Worm (Caenorhabditis elegans): ENCODE results near the gene F25D1.5.

DNA sequence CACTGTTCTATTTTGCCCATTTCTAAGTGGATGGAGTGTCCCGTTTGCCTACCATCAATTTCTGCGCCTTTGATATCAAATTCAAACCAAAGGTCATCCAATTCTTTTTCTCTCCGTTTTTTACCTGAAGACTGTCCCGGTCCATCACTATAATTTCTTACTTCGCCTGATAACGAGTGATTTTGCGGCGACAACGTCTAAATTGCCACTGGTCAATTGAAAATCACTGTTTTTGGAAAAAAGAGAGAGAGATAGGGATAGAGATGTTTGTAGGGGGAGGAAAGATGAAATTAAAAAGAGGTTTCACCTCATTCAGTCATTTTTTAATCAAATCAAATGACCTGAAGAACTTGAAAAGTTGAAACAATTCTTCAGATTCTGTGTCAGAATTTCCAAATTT, 24.9 kb upstream of the F25D1.5 start:
- TF ChIP-seq snpc-4 (tag; optimal IDR thresholded peaks at IDR 0.05) (no peak), lin-39 (tag; optimal IDR thresholded peaks at IDR 0.05) (no peak), lsy-2 (tag; optimal IDR thresholded peaks at IDR 0.05) (no peak), ZK546.5 (tag; optimal IDR thresholded peaks at IDR 0.05) (no peak)

All from whole organism, L2 larva.